Worm (Caenorhabditis elegans) whole organism, L2 larva: Measurements from ENCODE around the gene C54E10.7.
A peak's percentile ranks its signal among the peaks of the same experiment; 100 is the strongest.

Experiments used
- C34F6.9 ChIP-seq: fragments of 150-350 bp; optimal IDR thresholded peaks from 2 replicates; lab custom pipeline; 2014; ENCODE audit warnings: missing biosample characterization, missing genetic modification characterization
- F13H6.1 ChIP-seq: sonication (generic microtip); optimal IDR thresholded peaks from 2 replicates; lab custom pipeline; 2016; ENCODE audit warnings: missing genetic modification characterization, missing compliant biosample characterization
- ZK546.5 ChIP-seq: sonication (generic microtip); optimal IDR thresholded peaks from 2 replicates; lab custom pipeline; 2017; ENCODE audit warnings: missing biosample characterization, missing genetic modification characterization
- alr-1 ChIP-seq: fragments of 150-350 bp; optimal IDR thresholded peaks from 2 replicates; lab custom pipeline; 2014; ENCODE audit warnings: missing biosample characterization, missing genetic modification characterization
- ama-1 ChIP-seq: fragments of 150-350 bp; optimal IDR thresholded peaks from 2 replicates; lab custom pipeline; 2018; ENCODE audit warnings: inconsistent platforms
- blmp-1 ChIP-seq: sonication (generic microtip); optimal IDR thresholded peaks from 2 replicates; lab custom pipeline; 2017; ENCODE audit warnings: missing genetic modification characterization, mild to moderate bottlenecking, missing compliant biosample characterization, antibody characterized with exemption, moderate library complexity; ENCODE audit not compliant: insufficient read depth
- ceh-16 ChIP-seq: fragments of 150-350 bp; optimal IDR thresholded peaks from 2 replicates; lab custom pipeline; 2014; ENCODE audit warnings: missing biosample characterization, missing genetic modification characterization
- ceh-82 ChIP-seq: fragments of 150-350 bp; optimal IDR thresholded peaks from 2 replicates; lab custom pipeline; 2014; ENCODE audit warnings: missing biosample characterization, missing genetic modification characterization
- crh-2 ChIP-seq: sonication (generic microtip); optimal IDR thresholded peaks from 2 replicates; lab custom pipeline; 2017; ENCODE audit warnings: missing biosample characterization, missing genetic modification characterization
- egl-27 ChIP-seq: sonication (generic microtip); optimal IDR thresholded peaks from 3 replicates; lab custom pipeline; 2017; ENCODE audit warnings: missing biosample characterization, missing genetic modification reagents, missing genetic modification characterization
- fos-1 ChIP-seq: fragments of 150-350 bp; optimal IDR thresholded peaks from 2 replicates; lab custom pipeline; 2014; ENCODE audit warnings: missing biosample characterization, missing genetic modification characterization
- gmeb-1 ChIP-seq: fragments of 150-350 bp; optimal IDR thresholded peaks from 2 replicates; lab custom pipeline; 2014; ENCODE audit warnings: missing biosample characterization, missing genetic modification characterization
- lin-11 ChIP-seq: fragments of 150-350 bp; sonication (generic microtip); optimal IDR thresholded peaks from 2 replicates; lab custom pipeline; 2014; ENCODE audit warnings: missing biosample characterization, missing genetic modification characterization, inconsistent platforms, mixed read lengths
- lin-13 ChIP-seq: fragments of 150-350 bp; optimal IDR thresholded peaks from 2 replicates; lab custom pipeline; 2014; ENCODE audit warnings: missing biosample characterization, missing genetic modification reagents, missing genetic modification characterization
- lin-39 ChIP-seq: fragments of 150-350 bp; optimal IDR thresholded peaks from 2 replicates; lab custom pipeline; 2014; ENCODE audit warnings: missing biosample characterization, missing genetic modification reagents, missing genetic modification characterization
- lsy-2 ChIP-seq, 2 experiments: fragments of 150-350 bp in 1 of 2; sonication (generic microtip) in 1 of 2; optimal IDR thresholded peaks; 2 replicates each; lab custom pipeline; 2014 to 2017; ENCODE audit warnings: missing biosample characterization in 2 of 2, missing genetic modification characterization in 2 of 2
- mdl-1 ChIP-seq, 2 experiments: fragments of 150-350 bp in 1 of 2; sonication (generic microtip) in 1 of 2; optimal IDR thresholded peaks; 2 replicates each; lab custom pipeline; 2017; ENCODE audit warnings: missing biosample characterization in 2 of 2, missing genetic modification characterization in 2 of 2
- nhr-10 ChIP-seq: sonication (generic microtip); optimal IDR thresholded peaks from 2 replicates; lab custom pipeline; 2017; ENCODE audit warnings: missing biosample characterization, missing genetic modification characterization
- nhr-11 ChIP-seq: fragments of 150-350 bp; optimal IDR thresholded peaks from 2 replicates; lab custom pipeline; 2014; ENCODE audit warnings: missing biosample characterization, missing genetic modification characterization
- nhr-12 ChIP-seq: fragments of 150-350 bp; optimal IDR thresholded peaks from 2 replicates; lab custom pipeline; 2014; ENCODE audit warnings: missing biosample characterization, missing genetic modification characterization
- nhr-129 ChIP-seq: fragments of 150-350 bp; optimal IDR thresholded peaks from 2 replicates; lab custom pipeline; 2014; ENCODE audit warnings: missing biosample characterization, missing genetic modification characterization
- nhr-21 ChIP-seq: fragments of 150-350 bp; optimal IDR thresholded peaks from 2 replicates; lab custom pipeline; 2014; ENCODE audit warnings: missing biosample characterization, missing genetic modification characterization
- nhr-23 ChIP-seq: fragments of 150-350 bp; optimal IDR thresholded peaks from 2 replicates; lab custom pipeline; 2014; ENCODE audit warnings: missing biosample characterization, missing genetic modification reagents, missing genetic modification characterization
- nhr-237 ChIP-seq: fragments of 150-350 bp; optimal IDR thresholded peaks from 2 replicates; lab custom pipeline; 2014; ENCODE audit warnings: missing biosample characterization, missing genetic modification characterization
- nhr-25 ChIP-seq: fragments of 150-350 bp; sonication (generic microtip); optimal IDR thresholded peaks from 3 replicates; lab custom pipeline; 2014; ENCODE audit warnings: missing biosample characterization, missing genetic modification characterization
- peb-1 ChIP-seq: fragments of 150-350 bp; optimal IDR thresholded peaks from 2 replicates; lab custom pipeline; 2014; ENCODE audit warnings: missing biosample characterization, missing genetic modification characterization
- skn-1 ChIP-seq: sonication (generic microtip); optimal IDR thresholded peaks from 2 replicates; lab custom pipeline; 2017; ENCODE audit warnings: missing biosample characterization, missing genetic modification characterization
- sma-9 ChIP-seq, 2 experiments: fragments of 150-350 bp in 1 of 2; sonication (generic microtip) in 1 of 2; optimal IDR thresholded peaks; 2 replicates each; lab custom pipeline; 2014 to 2016; ENCODE audit warnings: missing genetic modification characterization in 2 of 2, mild to moderate bottlenecking in 1 of 2, missing biosample characterization in 1 of 2, missing compliant biosample characterization in 1 of 2, missing genetic modification reagents in 1 of 2, moderate library complexity in 1 of 2
- unc-55 ChIP-seq: fragments of 150-350 bp; sonication (generic microtip); optimal IDR thresholded peaks from 3 replicates; lab custom pipeline; 2014; ENCODE audit warnings: missing biosample characterization, missing genetic modification reagents, missing genetic modification characterization
- zag-1 ChIP-seq: fragments of 150-350 bp; optimal IDR thresholded peaks from 2 replicates; lab custom pipeline; 2014; ENCODE audit warnings: missing biosample characterization, missing genetic modification characterization
- ztf-1 ChIP-seq: fragments of 200-800 bp; sonication (Bioruptor generic); conservative IDR thresholded peaks from 2 replicates; pipeline ENCODE4 v1.3.6; 2022; ENCODE audit warnings: missing genetic modification characterization, missing compliant biosample characterization
- ztf-11 ChIP-seq: sonication (generic microtip); optimal IDR thresholded peaks from 2 replicates; lab custom pipeline; 2017; ENCODE audit warnings: missing biosample characterization, missing genetic modification characterization
- ztf-4 ChIP-seq: fragments of 150-350 bp; optimal IDR thresholded peaks from 2 replicates; lab custom pipeline; 2014; ENCODE audit warnings: missing biosample characterization, missing genetic modification characterization

The C54E10.7 gene

DNA sequence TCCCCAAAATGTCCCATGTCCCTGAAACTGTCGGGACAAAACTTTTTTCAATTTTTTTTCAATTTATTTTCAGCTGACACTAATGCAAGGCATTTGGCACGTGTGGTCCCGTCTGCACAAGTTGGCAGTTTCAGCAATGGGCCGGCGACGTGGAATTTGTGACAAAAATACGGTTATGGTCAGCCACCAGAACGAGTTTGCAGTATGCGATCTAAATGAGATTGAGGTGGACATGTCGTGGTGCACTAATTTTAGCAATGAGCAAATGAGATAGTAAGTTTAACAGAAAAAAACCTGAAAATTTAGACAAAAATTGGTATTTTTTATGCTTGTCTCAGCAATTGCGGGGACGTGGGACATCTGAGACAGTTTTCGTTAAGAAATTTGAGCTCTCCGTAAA lies 31.0 kb downstream of the C54E10.7 start:
- TF ChIP-seq skn-1 (tag; lab: Kevin White, UChicago): no peak
- TF ChIP-seq peb-1 (tag; lab: Kevin White, UChicago): no peak
- TF ChIP-seq nhr-23 (tag; lab: Kevin White, UChicago): no peak
- TF ChIP-seq nhr-237 (tag; lab: Kevin White, UChicago): no peak
- no peak for TF ChIP-seq lin-11 (tag; lab: Kevin White, UChicago)
- no peak for TF ChIP-seq lin-13 (GFP tag; lab: Kevin White, UChicago)
- no peak for TF ChIP-seq nhr-25 (tag; lab: Kevin White, UChicago)
- TF ChIP-seq ceh-82 (tag; lab: Kevin White, UChicago): no peak
- TF ChIP-seq, all 48 proteins: peak for 0

DNA sequence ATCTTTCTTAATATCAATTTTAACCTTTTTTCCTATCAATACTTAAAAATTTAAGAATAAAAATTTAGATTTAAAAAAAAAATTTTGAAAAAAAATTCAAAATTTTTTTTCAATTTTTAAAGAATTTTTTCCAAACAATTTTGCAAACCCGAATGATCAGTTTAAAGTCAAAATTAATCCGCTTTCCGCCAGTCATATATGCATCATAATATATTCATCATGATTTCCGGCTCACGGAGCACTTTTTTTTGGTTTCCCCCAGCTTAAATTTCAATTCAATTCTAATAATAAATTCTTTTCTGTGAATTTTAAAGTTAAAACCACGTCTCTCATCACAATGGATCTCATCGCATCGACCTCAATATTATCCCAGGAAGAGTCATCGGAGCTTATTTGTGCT lies 35.0 kb downstream of the C54E10.7 start, which contains the start of gene nhr-230:
Gene nhr-230 (plus strand): TSS at position 301 of the 400 bp plus-strand sequence.
- no peak for TF ChIP-seq nhr-129 (tag; lab: Kevin White, UChicago)
- TF ChIP-seq lsy-2 (tag; optimal IDR thresholded peaks at IDR 0.05; lab: Kevin White, UChicago): no peak
- no peak for TF ChIP-seq ztf-1
- no peak for TF ChIP-seq blmp-1 (tag; lab: Kevin White, UChicago)
- no peak for TF ChIP-seq ZK546.5 (tag; lab: Kevin White, UChicago)
- TF ChIP-seq unc-55 (GFP tag; lab: Kevin White, UChicago): no peak
- no peak for TF ChIP-seq fos-1 (tag; lab: Kevin White, UChicago)
- no peak for TF ChIP-seq ztf-4 (tag; lab: Kevin White, UChicago)
- TF ChIP-seq nhr-11 (tag; lab: Kevin White, UChicago): no peak
- TF ChIP-seq sma-9 (GFP tag; optimal IDR thresholded peaks at IDR 0.05; lab: Kevin White, UChicago): no peak
- no peak for TF ChIP-seq sma-9 (tag; optimal IDR thresholded peaks at IDR 0.05; lab: Kevin White, UChicago)
- TF ChIP-seq skn-1 (tag; lab: Kevin White, UChicago): no peak
- TF ChIP-seq crh-2 (tag; lab: Kevin White, UChicago): no peak
- no peak for TF ChIP-seq ceh-16
- TF ChIP-seq F13H6.1: no peak
- no peak for TF ChIP-seq nhr-12 (tag; lab: Kevin White, UChicago)
- no peak for TF ChIP-seq lin-13 (GFP tag; lab: Kevin White, UChicago)

DNA sequence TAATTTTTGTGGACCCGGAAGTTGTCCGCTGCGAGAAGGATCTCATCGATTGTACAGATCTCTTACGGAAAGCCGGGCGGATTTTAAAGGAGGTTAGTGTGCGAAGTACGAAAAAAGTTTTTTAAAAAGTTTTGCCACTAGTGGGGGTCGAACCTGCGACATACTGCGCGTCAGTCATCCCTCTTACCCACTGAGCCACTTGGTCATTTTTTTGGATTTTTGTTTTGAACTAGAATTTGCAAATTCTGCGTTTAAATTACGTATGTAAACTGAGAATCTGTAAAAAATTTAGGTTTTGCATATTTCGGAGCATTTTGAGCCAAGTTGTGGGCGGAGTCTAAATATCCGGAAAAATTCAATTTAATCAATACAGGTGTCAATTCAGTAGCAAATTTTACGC lies 37.1 kb downstream of the C54E10.7 start:
- TF ChIP-seq mdl-1 (tag; optimal IDR thresholded peaks at IDR 0.05; lab: Kevin White, UChicago) (no peak), blmp-1 (tag; lab: Kevin White, UChicago) (no peak), ztf-4 (tag; lab: Kevin White, UChicago) (no peak), lin-11 (tag; lab: Kevin White, UChicago) (no peak), egl-27 (tag; lab: Kevin White, UChicago) (no peak), nhr-23 (tag; lab: Kevin White, UChicago) (no peak), alr-1 (tag; lab: Kevin White, UChicago) (no peak), ZK546.5 (tag; lab: Kevin White, UChicago) (no peak), F13H6.1 (no peak), C34F6.9 (tag; lab: Kevin White, UChicago) (no peak), nhr-25 (tag; lab: Kevin White, UChicago) (no peak), nhr-21 (no peak)

DNA sequence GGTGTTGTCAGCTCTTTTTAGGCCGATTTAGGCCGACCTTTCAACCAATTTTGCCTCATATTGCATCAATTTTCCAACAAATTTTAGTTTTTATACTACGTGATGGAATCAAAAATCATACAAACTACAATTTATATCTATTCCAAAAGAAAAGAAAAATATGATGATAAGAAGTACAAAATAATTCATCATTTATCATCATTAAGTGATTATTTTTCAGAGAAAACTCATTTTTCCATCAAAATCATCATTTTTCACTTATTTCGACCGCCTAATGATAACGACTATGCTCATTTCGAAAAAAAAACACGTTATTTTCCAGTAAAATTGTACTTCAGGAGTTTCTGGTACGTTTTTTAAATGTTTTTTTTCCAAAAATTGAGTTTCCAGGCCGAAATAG lies 43.3 kb downstream of the C54E10.7 start:
- TF ChIP-seq nhr-10 (tag; lab: Kevin White, UChicago) (no peak), skn-1 (tag; lab: Kevin White, UChicago) (peak; percentile 79), fos-1 (tag; lab: Kevin White, UChicago) (peak; percentile 61)

DNA sequence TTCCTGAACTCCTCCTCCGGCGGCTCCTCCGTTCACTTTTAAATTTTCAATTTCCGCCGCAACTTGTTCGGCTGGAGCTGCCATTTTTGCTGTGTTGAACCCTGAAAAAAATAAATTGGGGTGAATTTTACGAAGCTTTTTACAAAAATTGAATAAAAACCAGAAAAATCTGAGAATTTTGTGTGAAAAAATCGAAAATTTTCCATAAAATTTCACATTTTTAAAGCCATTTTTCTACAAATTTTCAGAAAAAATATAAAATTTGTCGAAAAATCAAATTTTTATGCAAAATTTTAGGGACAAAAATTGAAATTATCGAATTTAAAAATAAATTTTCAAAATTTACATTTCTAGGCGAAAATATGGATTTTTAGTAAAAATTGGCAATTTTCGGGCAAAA lies 47.7 kb downstream of the C54E10.7 start, which contains the start of gene wars-1:
Gene wars-1 (minus strand): TSS at position 101 of the 400 bp plus-strand sequence.
- no peak for TF ChIP-seq lsy-2 (tag; optimal IDR thresholded peaks at IDR 0.05; lab: Kevin White, UChicago)
- TF ChIP-seq, all 48 proteins: peak for 0

DNA sequence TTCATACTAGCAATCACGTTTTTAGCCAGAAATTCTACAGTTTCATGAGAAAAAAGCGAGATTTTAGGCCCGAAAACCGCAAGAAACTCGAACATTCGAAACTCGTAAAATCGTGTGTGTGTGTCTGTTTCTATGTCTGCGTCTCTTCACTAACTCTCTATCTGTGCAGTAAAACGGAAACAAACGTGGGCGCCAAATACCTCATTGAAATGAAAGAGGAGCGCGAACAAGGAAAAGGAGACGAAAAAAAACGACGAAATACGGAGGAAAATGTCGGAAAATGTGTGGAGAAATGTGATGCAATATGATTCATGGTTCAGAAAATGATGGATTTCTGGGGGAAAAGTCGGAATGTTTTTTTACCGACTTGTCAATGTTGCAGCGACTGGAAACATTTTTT lies 57.1 kb downstream of the C54E10.7 start:
- TF ChIP-seq lin-13 (GFP tag; lab: Kevin White, UChicago): peak; percentile 7
- peak; percentile 64 for TF ChIP-seq nhr-129 (tag; lab: Kevin White, UChicago)
- no peak for TF ChIP-seq ama-1
- peak in 1 of 2 experiments; percentile 42 for TF ChIP-seq lsy-2 (tag; optimal IDR thresholded peaks at IDR 0.05; lab: Kevin White, UChicago)
- no peak for TF ChIP-seq zag-1 (tag; lab: Kevin White, UChicago)
- no peak for TF ChIP-seq lin-39 (tag; lab: Kevin White, UChicago)
- TF ChIP-seq fos-1 (tag; lab: Kevin White, UChicago): peak; percentile 65
- no peak for TF ChIP-seq nhr-12 (tag; lab: Kevin White, UChicago)
- no peak for TF ChIP-seq sma-9 (GFP tag; optimal IDR thresholded peaks at IDR 0.05; lab: Kevin White, UChicago)
- TF ChIP-seq sma-9 (tag; optimal IDR thresholded peaks at IDR 0.05; lab: Kevin White, UChicago): no peak
- peak; percentile 78 for TF ChIP-seq crh-2 (tag; lab: Kevin White, UChicago)
- TF ChIP-seq gmeb-1 (tag; lab: Kevin White, UChicago): peak; percentile 28
- no peak for TF ChIP-seq ztf-11 (tag; lab: Kevin White, UChicago)
- peak; percentile 28 for TF ChIP-seq unc-55 (GFP tag; lab: Kevin White, UChicago)
- TF ChIP-seq skn-1 (tag; lab: Kevin White, UChicago): no peak
- TF ChIP-seq ztf-4 (tag; lab: Kevin White, UChicago): no peak
- TF ChIP-seq C34F6.9 (tag; lab: Kevin White, UChicago): peak; percentile 37
